Worm (Caenorhabditis elegans) whole organism, late embryonic: ENCODE data around the gene srz-12.

Experiments used
- C08G9.2 ChIP-seq: sonication (generic microtip); optimal IDR thresholded peaks from 2 replicates; lab custom pipeline; 2016; ENCODE audit warnings: mild to moderate bottlenecking, missing genetic modification characterization, moderate library complexity, missing compliant biosample characterization
- F13H6.1 ChIP-seq: sonication (generic microtip); optimal IDR thresholded peaks from 2 replicates; lab custom pipeline; 2016; ENCODE audit warnings: missing genetic modification characterization, missing compliant biosample characterization
- K02D7.2 ChIP-seq: sonication (generic microtip); optimal IDR thresholded peaks from 2 replicates; lab custom pipeline; 2017; ENCODE audit warnings: mild to moderate bottlenecking, missing genetic modification characterization, missing compliant biosample characterization
- T23F11.4 ChIP-seq: fragments of 200-800 bp; sonication (Bioruptor generic); optimal IDR thresholded peaks from 2 replicates; lab custom pipeline; 2018; ENCODE audit warnings: mild to moderate bottlenecking, missing genetic modification characterization, missing compliant biosample characterization
- Y22D7AL.16 ChIP-seq: sonication (generic microtip); optimal IDR thresholded peaks from 2 replicates; lab custom pipeline; 2016; ENCODE audit warnings: missing genetic modification characterization, missing compliant biosample characterization
- ahr-1 ChIP-seq: sonication (generic microtip); optimal IDR thresholded peaks from 2 replicates; lab custom pipeline; 2016; ENCODE audit warnings: missing genetic modification characterization, missing compliant biosample characterization
- ama-1 ChIP-seq: fragments of 150-350 bp; optimal IDR thresholded peaks from 2 replicates; lab custom pipeline; 2014
- ceh-19 ChIP-seq: fragments of 200-800 bp; sonication (Bioruptor generic); optimal IDR thresholded peaks from 2 replicates; lab custom pipeline; 2018; ENCODE audit warnings: mild to moderate bottlenecking, missing genetic modification characterization, missing compliant biosample characterization
- ceh-34 ChIP-seq: sonication (generic microtip); optimal IDR thresholded peaks from 2 replicates; lab custom pipeline; 2016; ENCODE audit warnings: mild to moderate bottlenecking, missing genetic modification characterization, missing compliant biosample characterization
- ceh-6 ChIP-seq: fragments of 200-800 bp; sonication (Bioruptor generic); optimal IDR thresholded peaks from 2 replicates; lab custom pipeline; 2018; ENCODE audit warnings: mild to moderate bottlenecking, missing genetic modification characterization, missing compliant biosample characterization
- ceh-9 ChIP-seq: sonication (generic microtip); optimal IDR thresholded peaks from 2 replicates; lab custom pipeline; 2016; ENCODE audit warnings: mild to moderate bottlenecking, missing genetic modification characterization, inconsistent platforms, missing compliant biosample characterization
- che-1 ChIP-seq: sonication (generic microtip); optimal IDR thresholded peaks from 2 replicates; lab custom pipeline; 2016; ENCODE audit warnings: mild to moderate bottlenecking, missing genetic modification characterization, missing compliant biosample characterization
- elt-2 ChIP-seq: sonication (generic microtip); optimal IDR thresholded peaks from 2 replicates; lab custom pipeline; 2016; ENCODE audit warnings: missing genetic modification reagents, missing genetic modification characterization, missing compliant biosample characterization
- elt-4 ChIP-seq: sonication (generic microtip); optimal IDR thresholded peaks from 2 replicates; lab custom pipeline; 2016; ENCODE audit warnings: missing genetic modification characterization, missing compliant biosample characterization
- eyg-1 ChIP-seq: sonication (generic microtip); optimal IDR thresholded peaks from 2 replicates; lab custom pipeline; 2016; ENCODE audit warnings: missing genotype, missing genetic modification characterization, missing compliant biosample characterization
- fax-1 ChIP-seq: sonication (generic microtip); optimal IDR thresholded peaks from 2 replicates; lab custom pipeline; 2016; ENCODE audit warnings: missing genotype, missing genetic modification characterization, missing compliant biosample characterization
- fkh-10 ChIP-seq: fragments of 150-350 bp; optimal IDR thresholded peaks from 2 replicates; lab custom pipeline; 2014; ENCODE audit warnings: missing biosample characterization, missing genetic modification reagents, missing genetic modification characterization
- fkh-6 ChIP-seq: sonication (generic microtip); optimal IDR thresholded peaks from 2 replicates; lab custom pipeline; 2016; ENCODE audit warnings: missing genetic modification characterization, missing compliant biosample characterization
- gmeb-2 ChIP-seq: sonication (generic microtip); optimal IDR thresholded peaks from 2 replicates; lab custom pipeline; 2016; ENCODE audit warnings: missing genetic modification characterization, inconsistent platforms, missing compliant biosample characterization
- hlh-13 ChIP-seq: fragments of 200-800 bp; sonication (Bioruptor generic); optimal IDR thresholded peaks from 2 replicates; lab custom pipeline; 2018; ENCODE audit warnings: mild to moderate bottlenecking, missing genetic modification characterization, missing compliant biosample characterization
- hlh-15 ChIP-seq: sonication (generic microtip); optimal IDR thresholded peaks from 2 replicates; lab custom pipeline; 2016; ENCODE audit warnings: missing genetic modification characterization, missing compliant biosample characterization
- hlh-30 ChIP-seq: sonication (generic microtip); optimal IDR thresholded peaks from 2 replicates; lab custom pipeline; 2017; ENCODE audit warnings: antibody characterized with exemption, missing genetic modification characterization, missing compliant biosample characterization; ENCODE audit not compliant: insufficient read depth
- hlh-6 ChIP-seq: sonication (generic microtip); optimal IDR thresholded peaks from 2 replicates; lab custom pipeline; 2016; ENCODE audit warnings: missing genotype, missing genetic modification characterization, missing compliant biosample characterization
- hlh-8 ChIP-seq: sonication (generic microtip); optimal IDR thresholded peaks from 2 replicates; lab custom pipeline; 2016; ENCODE audit warnings: missing genotype, missing genetic modification characterization, missing compliant biosample characterization
- mec-3 ChIP-seq: sonication (generic microtip); optimal IDR thresholded peaks from 2 replicates; lab custom pipeline; 2016; ENCODE audit warnings: borderline replicate concordance, missing genetic modification characterization, missing compliant biosample characterization
- nfya-1 ChIP-seq: sonication (generic microtip); optimal IDR thresholded peaks from 2 replicates; lab custom pipeline; 2017; ENCODE audit warnings: missing genetic modification characterization, mild to moderate bottlenecking, missing compliant biosample characterization, antibody characterized with exemption, moderate library complexity
- nhr-11 ChIP-seq: fragments of 150-350 bp; optimal IDR thresholded peaks from 2 replicates; lab custom pipeline; 2014; ENCODE audit warnings: missing biosample characterization, missing genetic modification characterization
- npax-4 ChIP-seq: sonication (generic microtip); optimal IDR thresholded peaks from 2 replicates; lab custom pipeline; 2016; ENCODE audit warnings: missing genetic modification characterization, missing compliant biosample characterization
- pag-3 ChIP-seq: sonication (generic microtip); optimal IDR thresholded peaks from 2 replicates; lab custom pipeline; 2016; ENCODE audit warnings: missing compliant biosample characterization, missing genetic modification characterization, borderline replicate concordance
- pat-9 ChIP-seq: fragments of 200-800 bp; sonication (Bioruptor generic); optimal IDR thresholded peaks from 2 replicates; lab custom pipeline; 2018; ENCODE audit warnings: mild to moderate bottlenecking, missing genetic modification characterization, moderate library complexity, missing compliant biosample characterization
- pax-1 ChIP-seq: fragments of 150-350 bp; optimal IDR thresholded peaks from 2 replicates; lab custom pipeline; 2014; ENCODE audit warnings: missing biosample characterization, missing genetic modification characterization
- pqm-1 ChIP-seq: sonication (generic microtip); optimal IDR thresholded peaks from 2 replicates; lab custom pipeline; 2016; ENCODE audit warnings: missing genetic modification characterization, missing compliant biosample characterization
- rnt-1 ChIP-seq: sonication (generic microtip); optimal IDR thresholded peaks from 2 replicates; lab custom pipeline; 2016; ENCODE audit warnings: missing genetic modification characterization, missing compliant biosample characterization
- sdc-2 ChIP-seq: sonication (generic microtip); optimal IDR thresholded peaks from 2 replicates; lab custom pipeline; 2016; ENCODE audit warnings: missing genotype, missing genetic modification characterization, missing compliant biosample characterization
- sox-2 ChIP-seq: fragments of 200-800 bp; sonication (Bioruptor generic); IDR thresholded peaks from 2 replicates; pipeline ENCODE4 v1.3.6; 2022; ENCODE audit warnings: missing genetic modification reagents, missing genetic modification characterization, missing compliant biosample characterization
- syd-9 ChIP-seq: sonication (generic microtip); optimal IDR thresholded peaks from 2 replicates; lab custom pipeline; 2016; ENCODE audit warnings: mild to moderate bottlenecking, missing genetic modification characterization, moderate library complexity, missing compliant biosample characterization
- tbx-2 ChIP-seq: sonication (generic microtip); optimal IDR thresholded peaks from 2 replicates; lab custom pipeline; 2016; ENCODE audit warnings: missing genetic modification characterization, missing compliant biosample characterization
- unc-42 ChIP-seq: sonication (generic microtip); optimal IDR thresholded peaks from 2 replicates; lab custom pipeline; 2016; ENCODE audit warnings: missing genotype, missing genetic modification characterization, missing compliant biosample characterization
- zip-5 ChIP-seq: sonication (generic microtip); optimal IDR thresholded peaks from 2 replicates; lab custom pipeline; 2016; ENCODE audit warnings: missing genetic modification characterization, missing compliant biosample characterization
- ztf-16 ChIP-seq: sonication (generic microtip); optimal IDR thresholded peaks from 2 replicates; lab custom pipeline; 2017; ENCODE audit warnings: missing genetic modification characterization, missing compliant biosample characterization

srz-12 gene

ce11 chrV:15873762-15874161, 11.3 kb upstream of the srz-12 start (continued):
- TF ChIP-seq hlh-13 (GFP tag; lab: Kevin White, UChicago) (peak; percentile 99), zip-5 (peak; percentile 94), fax-1 (peak; percentile 96), tbx-2 (tag; lab: Kevin White, UChicago) (peak; percentile 98), syd-9 (peak; percentile 99), gmeb-2 (peak; percentile 99), hlh-6 (peak; percentile 99), eyg-1 (tag; lab: Kevin White, UChicago) (peak; percentile 99), ceh-9 (peak; percentile 98), hlh-15 (peak; percentile 98), ztf-16 (tag; lab: Kevin White, UChicago) (peak; percentile 99), mec-3 (peak; percentile 94), Y22D7AL.16 (tag; lab: Kevin White, UChicago) (peak; percentile 99), hlh-30 (tag; lab: Kevin White, UChicago) (peak; percentile 90), pax-1 (no peak), fkh-10 (peak; percentile 76), pag-3 (tag; lab: Kevin White, UChicago) (peak; percentile 96), T23F11.4 (GFP tag; lab: Kevin White, UChicago) (peak; percentile 99), F13H6.1 (tag; lab: Kevin White, UChicago) (peak; percentile 98), elt-2 (tag; lab: Kevin White, UChicago) (peak; percentile 99), ceh-6 (GFP tag; lab: Kevin White, UChicago) (peak; percentile 99), pat-9 (peak; percentile 100), unc-42 (peak; percentile 86), hlh-8 (peak; percentile 96), C08G9.2 (tag; lab: Kevin White, UChicago) (peak; percentile 97), sdc-2 (tag; lab: Kevin White, UChicago) (peak; percentile 93), nhr-11 (tag; lab: Kevin White, UChicago) (no peak), ama-1 (no peak), che-1 (tag; lab: Kevin White, UChicago) (peak; percentile 98), rnt-1 (tag; lab: Kevin White, UChicago) (peak; percentile 98)

- TF ChIP-seq pat-9: no peak
These were observed 9.8 kb upstream of the srz-12 start, which contains the start of gene str-56 for ce11 chrV:15872273-15872672. Gene str-56 (plus strand): TSS chrV:15872573.

- TF ChIP-seq elt-2 (tag; lab: Kevin White, UChicago) (no peak), ama-1 (no peak), fkh-6 (tag; lab: Kevin White, UChicago) (no peak), npax-4 (tag; lab: Kevin White, UChicago) (no peak), hlh-13 (GFP tag; lab: Kevin White, UChicago) (no peak), sox-2 (no peak), nhr-11 (tag; lab: Kevin White, UChicago) (no peak), fkh-10 (no peak), elt-4 (tag; lab: Kevin White, UChicago) (no peak), eyg-1 (tag; lab: Kevin White, UChicago) (no peak), ceh-19 (GFP tag; lab: Kevin White, UChicago) (no peak), ceh-9 (no peak), nfya-1 (tag; lab: Kevin White, UChicago) (no peak), F13H6.1 (tag; lab: Kevin White, UChicago) (no peak), fax-1 (no peak), pqm-1 (tag; lab: Kevin White, UChicago) (no peak)
These were observed 7.9 kb upstream of the srz-12 start, which contains the start of gene str-57 for ce11 chrV:15870356-15870755. Gene str-57 (plus strand): TSS chrV:15870656.

- no peak for TF ChIP-seq T23F11.4 (GFP tag; lab: Kevin White, UChicago)
- TF ChIP-seq K02D7.2 (tag; lab: Kevin White, UChicago): no peak
- TF ChIP-seq ceh-34: no peak
- no peak for TF ChIP-seq ahr-1 (tag; lab: Kevin White, UChicago)
These were observed 4.9 kb upstream of the srz-12 start, which contains the start of gene fbxa-197 for ce11 chrV:15867373-15867772. Gene fbxa-197 (plus strand): TSS chrV:15867673.
